Fruit fly (Drosophila melanogaster) whole organism: Measurements from ENCODE around the gene sit.

Experiments
- CG8478 ChIP-seq: fragments of >200 bp; optimal IDR thresholded peaks from 2 replicates; lab custom pipeline; 2018; ENCODE audit warnings: inconsistent platforms
- pan ChIP-seq: fragments of >200 bp; optimal IDR thresholded peaks from 2 replicates; lab custom pipeline; 2017
- psq ChIP-seq: fragments of >200 bp; optimal IDR thresholded peaks from 2 replicates; lab custom pipeline; 2017
- usp ChIP-seq: fragments of >200 bp; optimal IDR thresholded peaks from 2 replicates; lab custom pipeline; 2017; ENCODE audit warnings: missing biosample characterization, missing genetic modification characterization, mixed read lengths

dm6 chr3R:22525546-22526352, 36.6 kb downstream of the sit start:
- TF ChIP-seq psq (lab: Kevin White, UChicago) (no peak), usp (GFP tag; lab: Kevin White, UChicago) (no peak), pan (no peak), CG8478 (lab: Kevin White, UChicago) (no peak)
